Fruit fly (Drosophila melanogaster) Kc167 (cell line): Measurements from ENCODE around the gene CG42538.

Source experiments
- Myc ChIP-seq: fragments of >200 bp; optimal IDR thresholded peaks from 2 replicates; lab custom pipeline; 2017; ENCODE audit warnings: missing external identifiers
- h ChIP-seq: fragments of >200 bp; optimal IDR thresholded peaks from 3 replicates; lab custom pipeline; 2018; ENCODE audit warnings: missing external identifiers
- insv ChIP-seq: fragments of >200 bp; optimal IDR thresholded peaks from 3 replicates; lab custom pipeline; 2018; ENCODE audit warnings: missing external identifiers
- psq ChIP-seq: fragments of >200 bp; optimal IDR thresholded peaks from 2 replicates; lab custom pipeline; 2017; ENCODE audit warnings: missing external identifiers
- ttk ChIP-seq: sonication (Bioruptor generic); optimal IDR thresholded peaks from 2 replicates; lab custom pipeline; 2017; ENCODE audit warnings: missing external identifiers

DNA sequence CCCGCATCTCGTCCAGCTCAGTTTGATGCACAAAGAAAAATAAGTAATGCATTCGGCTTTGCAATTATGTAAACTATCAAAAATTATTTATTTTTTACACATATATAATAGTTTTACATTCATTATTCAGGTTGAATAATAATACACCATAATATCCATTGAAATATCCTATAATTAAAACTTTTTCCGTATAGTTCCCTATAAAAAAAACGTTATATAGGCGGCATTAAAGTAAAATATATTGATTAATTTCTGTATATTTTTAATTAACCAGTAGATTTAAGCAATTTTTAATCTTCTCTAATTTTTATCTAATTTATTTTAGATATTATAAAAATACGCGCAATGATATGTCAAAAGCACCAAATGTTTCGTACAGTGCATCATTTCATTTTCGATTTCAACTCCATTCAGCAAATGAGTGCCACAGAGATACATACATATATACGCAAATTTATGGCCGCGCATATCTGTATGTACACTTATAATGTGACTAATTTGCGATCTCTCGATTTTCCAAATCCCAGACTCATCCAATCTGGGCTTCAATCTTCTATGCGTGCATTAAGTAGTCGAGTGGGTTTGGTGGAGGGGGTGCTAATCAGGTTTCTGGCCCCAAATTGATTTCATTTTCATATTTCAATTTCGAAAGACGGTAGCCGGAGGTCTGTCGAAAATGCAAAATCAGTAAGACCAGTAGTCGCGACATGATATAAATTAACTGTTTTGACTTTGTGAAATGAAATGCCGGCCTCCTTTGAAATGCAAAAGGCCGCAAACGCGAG is 20.9 kb upstream of the CG42538 start:
- TF ChIP-seq Myc (lab: Kevin White, UChicago) (no peak), psq (no peak), insv (lab: Kevin White, UChicago) (no peak), h (lab: Kevin White, UChicago) (no peak), ttk (lab: Kevin White, UChicago) (no peak)
